Worm (Caenorhabditis elegans): ENCODE measurements around the gene Y43D4A.5.

ce11 chrIV:16822529-16822928, 47.0 kb downstream of the Y43D4A.5 start, which contains the start of gene Y116A8A.4:
- TF ChIP-seq lsy-2 (tag; optimal IDR thresholded peaks at IDR 0.05) (no peak), lin-39 (tag; optimal IDR thresholded peaks at IDR 0.05) (no peak), unc-62 (GFP tag; optimal IDR thresholded peaks at IDR 0.05) (no peak), unc-55 (GFP tag; optimal IDR thresholded peaks at IDR 0.05) (no peak), sma-9 (GFP tag; optimal IDR thresholded peaks at IDR 0.05) (no peak), sma-9 (tag; optimal IDR thresholded peaks at IDR 0.05) (no peak), nhr-12 (tag; optimal IDR thresholded peaks at IDR 0.05) (no peak), ZK546.5 (tag; optimal IDR thresholded peaks at IDR 0.05) (no peak), blmp-1 (tag; optimal IDR thresholded peaks at IDR 0.05; ENCODE audit: insufficient read depth) (no peak)

Data from whole organism, L2 larva.